Worm (Caenorhabditis elegans): ENCODE data around the gene ins-23.

ins-23 gene

DNA sequence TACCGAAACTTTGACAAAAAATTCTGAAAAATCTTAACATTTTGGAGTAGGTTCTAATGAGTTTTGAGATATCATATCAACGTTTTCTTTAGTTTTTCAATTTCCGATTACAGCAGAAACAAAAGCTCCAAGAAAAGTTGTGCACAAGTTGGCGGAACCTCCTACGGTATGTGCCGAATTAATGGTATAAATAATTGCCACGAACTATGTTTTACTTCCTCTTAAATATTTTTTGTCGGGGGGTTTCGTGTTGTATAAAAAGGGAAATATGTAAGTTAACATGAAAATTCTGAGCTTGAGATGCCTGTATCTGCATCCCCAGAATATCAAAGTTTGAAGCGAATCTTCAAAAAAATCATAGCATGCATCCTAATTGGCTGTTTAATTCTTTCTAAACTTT is 5.8 kb downstream of the ins-23 start, which contains the start of gene M04D8.8:
TSS of gene M04D8.8 (plus strand) at position 301 of the 400 bp plus-strand sequence.
- no peak for TF ChIP-seq C08G9.2 (tag; optimal IDR thresholded peaks at IDR 0.05)
- TF ChIP-seq C38D4.7 (GFP tag; optimal IDR thresholded peaks at IDR 0.05): no peak
- TF ChIP-seq fax-1 (tag; optimal IDR thresholded peaks at IDR 0.05): no peak
- no peak for TF ChIP-seq sox-4 (tag; optimal IDR thresholded peaks at IDR 0.05)
- no peak for TF ChIP-seq ceh-45 (GFP tag; IDR thresholded peaks at IDR 0.05)
- no peak for TF ChIP-seq lin-11 (tag; optimal IDR thresholded peaks at IDR 0.05)
- TF ChIP-seq pha-2 (tag; optimal IDR thresholded peaks at IDR 0.05): no peak
- TF ChIP-seq Y22D7AL.16 (tag; optimal IDR thresholded peaks at IDR 0.05): no peak
- no peak for TF ChIP-seq nhr-232 (tag; optimal IDR thresholded peaks at IDR 0.05)
- TF ChIP-seq ceh-18 (tag; optimal IDR thresholded peaks at IDR 0.05): no peak

DNA sequence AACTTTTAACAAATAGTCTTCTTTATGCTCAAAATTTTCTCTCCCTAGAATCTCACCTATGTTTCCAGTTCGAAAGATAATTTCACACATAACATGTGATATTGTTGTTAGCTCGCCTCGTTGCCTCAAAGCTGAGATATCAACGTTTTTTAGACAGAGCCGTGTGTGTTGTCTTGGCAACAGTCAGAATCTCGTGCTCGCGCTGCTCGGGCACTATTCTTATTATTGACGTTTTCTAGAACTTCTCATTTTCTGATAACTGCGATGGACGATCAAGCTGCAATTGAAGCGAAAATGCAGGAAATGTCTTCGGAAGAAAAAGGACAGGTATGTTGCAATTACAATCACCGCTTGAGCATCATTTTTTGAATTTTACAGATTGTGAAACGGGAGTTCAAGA is 7.7 kb downstream of the ins-23 start, which contains the start of gene xbx-3:
TSS of gene xbx-3 (plus strand) at position 163 of the 400 bp plus-strand sequence.
- TF ChIP-seq ceh-22 (tag; optimal IDR thresholded peaks at IDR 0.05): no peak
- no peak for TF ChIP-seq unc-55 (GFP tag; optimal IDR thresholded peaks at IDR 0.05)
- no peak for TF ChIP-seq K02D7.2 (tag; optimal IDR thresholded peaks at IDR 0.05)
- no peak for TF ChIP-seq sox-4 (tag; optimal IDR thresholded peaks at IDR 0.05)
- no peak for TF ChIP-seq unc-42 (tag; optimal IDR thresholded peaks at IDR 0.05)
- TF ChIP-seq hlh-15 (tag; optimal IDR thresholded peaks at IDR 0.05): no peak
- TF ChIP-seq hlh-30 (tag; optimal IDR thresholded peaks at IDR 0.05; ENCODE audit: insufficient read depth): no peak
- TF ChIP-seq ref-2 (tag; optimal IDR thresholded peaks at IDR 0.05): no peak
- no peak for TF ChIP-seq sox-2 (GFP tag; IDR thresholded peaks at IDR 0.05)
- TF ChIP-seq ama-1 (optimal IDR thresholded peaks at IDR 0.05): no peak
- no peak for TF ChIP-seq lin-11 (tag; optimal IDR thresholded peaks at IDR 0.05)
- TF ChIP-seq dve-1 (tag; optimal IDR thresholded peaks at IDR 0.05): no peak
- TF ChIP-seq unc-3 (GFP tag; conservative IDR thresholded peaks at IDR 0.05): no peak
- no peak for TF ChIP-seq unc-3 (tag; optimal IDR thresholded peaks at IDR 0.05)
- no peak for TF ChIP-seq tbx-7 (tag; optimal IDR thresholded peaks at IDR 0.05)
- no peak for TF ChIP-seq sdc-2 (tag; optimal IDR thresholded peaks at IDR 0.05)
- no peak for TF ChIP-seq pha-2 (tag; optimal IDR thresholded peaks at IDR 0.05)

DNA sequence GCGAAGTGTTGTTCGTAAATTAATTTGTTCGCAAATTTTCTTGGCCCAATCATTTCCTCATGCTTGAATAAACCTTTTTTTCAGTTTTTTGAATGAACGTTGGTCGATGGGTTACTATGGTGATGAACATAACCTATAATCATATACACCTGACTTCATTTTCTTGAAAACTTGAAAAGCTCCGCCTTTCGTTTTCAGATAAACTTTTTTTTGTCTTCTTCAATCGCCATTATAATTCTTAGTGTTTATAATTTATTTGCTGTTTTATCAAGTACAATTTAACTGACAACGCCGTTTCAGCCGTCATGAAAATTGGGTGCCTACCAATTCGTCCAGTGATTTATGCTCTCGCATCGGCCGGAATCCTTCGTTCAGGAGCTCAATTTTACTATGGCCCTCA is 9.1 kb downstream of the ins-23 start, which contains the start of gene M04D8.7:
TSS of gene M04D8.7 (plus strand) at position 301 of the 400 bp plus-strand sequence.
- TF ChIP-seq pax-1 (tag; optimal IDR thresholded peaks at IDR 0.05) (no peak), syd-9 (tag; optimal IDR thresholded peaks at IDR 0.05) (no peak), fkh-6 (tag; optimal IDR thresholded peaks at IDR 0.05) (no peak), hlh-15 (tag; optimal IDR thresholded peaks at IDR 0.05) (no peak), ceh-30 (tag; optimal IDR thresholded peaks at IDR 0.05) (no peak), nfya-1 (tag; optimal IDR thresholded peaks at IDR 0.05) (no peak), lim-6 (tag; optimal IDR thresholded peaks at IDR 0.05) (no peak), ceh-24 (tag; optimal IDR thresholded peaks at IDR 0.05) (no peak), ceh-34 (tag; optimal IDR thresholded peaks at IDR 0.05) (no peak), hlh-8 (tag; optimal IDR thresholded peaks at IDR 0.05) (no peak), unc-42 (tag; optimal IDR thresholded peaks at IDR 0.05) (no peak), unc-55 (GFP tag; optimal IDR thresholded peaks at IDR 0.05) (no peak), npax-4 (tag; optimal IDR thresholded peaks at IDR 0.05) (no peak), pros-1 (tag; optimal IDR thresholded peaks at IDR 0.05) (no peak), pat-9 (tag; optimal IDR thresholded peaks at IDR 0.05) (no peak)

DNA sequence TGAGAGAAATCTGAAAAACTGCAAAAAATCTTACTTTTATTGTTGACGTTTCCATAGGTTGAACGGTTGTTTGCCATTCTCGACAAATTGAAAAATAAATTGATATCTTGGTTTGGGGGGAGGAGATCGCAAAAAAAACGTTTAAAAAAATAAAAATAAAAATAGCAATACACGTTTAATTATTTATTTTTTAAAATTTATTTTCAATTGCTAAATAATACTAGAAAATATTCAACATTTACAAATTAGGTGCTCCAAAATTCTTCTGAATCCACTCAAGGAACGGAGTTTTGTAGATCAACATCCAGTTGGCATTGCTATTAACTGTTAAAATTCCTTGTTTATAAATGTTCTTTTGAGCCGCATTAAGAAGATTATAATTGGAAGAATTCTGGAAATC is 12.0 kb downstream of the ins-23 start, which contains the start of gene T16G12.7:
TSS of gene T16G12.7 (minus strand) at position 101 of the 400 bp plus-strand sequence.
- TF ChIP-seq nhr-232 (tag; optimal IDR thresholded peaks at IDR 0.05) (no peak), F13H6.1 (tag; optimal IDR thresholded peaks at IDR 0.05) (no peak), madf-2 (tag; optimal IDR thresholded peaks at IDR 0.05) (no peak), ceh-22 (tag; optimal IDR thresholded peaks at IDR 0.05) (no peak), ttx-3 (tag; optimal IDR thresholded peaks at IDR 0.05) (no peak), tbx-7 (tag; optimal IDR thresholded peaks at IDR 0.05) (no peak), ceh-2 (tag; optimal IDR thresholded peaks at IDR 0.05) (no peak), pqm-1 (tag; optimal IDR thresholded peaks at IDR 0.05) (no peak), syd-9 (tag; optimal IDR thresholded peaks at IDR 0.05) (no peak), unc-42 (tag; optimal IDR thresholded peaks at IDR 0.05) (no peak), odd-2 (tag; optimal IDR thresholded peaks at IDR 0.05) (no peak)

All from whole organism, late embryonic.